Fruit fly (Drosophila melanogaster) whole organism, embryonic: ENCODE measurements around the gene trk.

Experiments
- Awh ChIP-seq: fragments of 200-800 bp; sonication (Bioruptor generic); IDR thresholded peaks from 2 replicates; pipeline ENCODE4, ENCODE4 v1.3.6; 2022; ENCODE audit warnings: missing biosample characterization, missing genetic modification characterization
- CG10209 ChIP-seq: fragments of 200-800 bp; sonication (Bioruptor generic); optimal IDR thresholded peaks from 3 replicates; lab custom pipeline; 2017; ENCODE audit warnings: missing biosample characterization, mild to moderate bottlenecking, missing genetic modification characterization, missing genetic modification reagents
- CG10267 ChIP-seq: fragments of 200-800 bp; sonication (Bioruptor generic); optimal IDR thresholded peaks from 2 replicates; lab custom pipeline; 2018; ENCODE audit warnings: missing biosample characterization, mild to moderate bottlenecking, missing genetic modification characterization, moderate library complexity
- CG10321 ChIP-seq: fragments of 200-800 bp; sonication (Bioruptor generic); IDR thresholded peaks from 2 replicates; pipeline ENCODE4 v1.3.6; 2022; ENCODE audit warnings: missing biosample characterization, missing genetic modification characterization
- CG10366 ChIP-seq: fragments of 200-800 bp; sonication (Bioruptor generic); IDR thresholded peaks from 2 replicates; pipeline ENCODE4 v1.3.6; 2022; ENCODE audit warnings: missing biosample characterization, missing genetic modification characterization
- CG11093 ChIP-seq: fragments of 200-800 bp; sonication (Bioruptor generic); IDR thresholded peaks from 3 replicates; pipeline ENCODE4 v1.3.6; 2022; ENCODE audit warnings: missing biosample characterization, missing genetic modification characterization
- CG11723 ChIP-seq: fragments of 200-800 bp; sonication (Bioruptor generic); optimal IDR thresholded peaks from 2 replicates; lab custom pipeline; 2017; ENCODE audit warnings: missing biosample characterization, mild to moderate bottlenecking, missing genetic modification characterization
- CG14710 ChIP-seq: fragments of 200-800 bp; sonication (Bioruptor generic); optimal IDR thresholded peaks from 3 replicates; lab custom pipeline; 2019; ENCODE audit warnings: missing biosample characterization, mild to moderate bottlenecking, missing genetic modification characterization, moderate library complexity
- CG15479 ChIP-seq: fragments of 200-800 bp; sonication (Bioruptor generic); optimal IDR thresholded peaks from 3 replicates; lab custom pipeline; 2019; ENCODE audit warnings: missing biosample characterization, mild to moderate bottlenecking, missing genetic modification characterization, moderate library complexity
- CG15601 ChIP-seq: fragments of 200-800 bp; sonication (Bioruptor generic); optimal IDR thresholded peaks from 3 replicates; lab custom pipeline; 2019; ENCODE audit warnings: missing biosample characterization, mild to moderate bottlenecking, missing genetic modification characterization, moderate library complexity
- CG1602 ChIP-seq: fragments of 200-800 bp; sonication (Bioruptor generic); optimal IDR thresholded peaks from 3 replicates; lab custom pipeline; 2016; ENCODE audit warnings: missing biosample characterization, missing genetic modification characterization
- CG16813 ChIP-seq: fragments of 200-800 bp; sonication (Bioruptor generic); IDR thresholded peaks from 3 replicates; pipeline ENCODE4 v1.3.6; 2022; ENCODE audit warnings: missing biosample characterization, missing genetic modification characterization; ENCODE audit not compliant: partially characterized antibody
- CG4617 ChIP-seq: fragments of 200-800 bp; sonication (Bioruptor generic); optimal IDR thresholded peaks from 3 replicates; lab custom pipeline; 2016; ENCODE audit warnings: missing biosample characterization, missing genetic modification characterization, borderline replicate concordance
- CG4820 ChIP-seq: fragments of 200-800 bp; sonication (Bioruptor generic); optimal IDR thresholded peaks from 3 replicates; lab custom pipeline; 2016; ENCODE audit warnings: missing biosample characterization, missing genetic modification characterization
- CG7357 ChIP-seq: fragments of 200-800 bp; sonication (Bioruptor generic); IDR thresholded peaks from 3 replicates; pipeline ENCODE4 v1.3.6; 2022; ENCODE audit warnings: missing biosample characterization, missing genetic modification characterization
- CG8944 ChIP-seq: fragments of 200-800 bp; sonication (Bioruptor generic); optimal IDR thresholded peaks from 3 replicates; lab custom pipeline; 2016; ENCODE audit warnings: missing biosample characterization, missing genetic modification characterization
- D19B ChIP-seq: fragments of 200-800 bp; sonication (Bioruptor generic); optimal IDR thresholded peaks from 2 replicates; lab custom pipeline; 2017; ENCODE audit warnings: missing biosample characterization, mild to moderate bottlenecking, missing genetic modification characterization
- Dip2 ChIP-seq: fragments of 200-800 bp; sonication (Bioruptor generic); IDR thresholded peaks from 2 replicates; pipeline ENCODE4 v1.3.6; 2022; ENCODE audit warnings: missing biosample characterization, missing genetic modification characterization
- Dll ChIP-seq: fragments of 200-800 bp; sonication (Bioruptor generic); IDR thresholded peaks from 4 replicates; pipeline ENCODE4 v1.3.6; 2022; ENCODE audit warnings: missing biosample characterization, missing genetic modification characterization; ENCODE audit not compliant: partially characterized antibody
- Fer3 ChIP-seq: fragments of 200-800 bp; sonication (Bioruptor generic); optimal IDR thresholded peaks from 2 replicates; lab custom pipeline; 2018; ENCODE audit warnings: missing biosample characterization, mild to moderate bottlenecking, missing genetic modification characterization, moderate library complexity
- Gsc ChIP-seq: fragments of 200-800 bp; sonication (Bioruptor generic); IDR thresholded peaks from 2 replicates; pipeline ENCODE4 v1.3.6; 2022; ENCODE audit warnings: missing biosample characterization, missing genetic modification characterization
- HHEX ChIP-seq: fragments of 200-800 bp; sonication (Bioruptor generic); optimal IDR thresholded peaks from 3 replicates; lab custom pipeline; 2017; ENCODE audit warnings: missing biosample characterization, mild to moderate bottlenecking, missing genetic modification characterization, missing genetic modification reagents
- HmgZ ChIP-seq: fragments of 200-800 bp; sonication (Bioruptor generic); optimal IDR thresholded peaks from 2 replicates; lab custom pipeline; 2018; ENCODE audit warnings: missing biosample characterization, mild to moderate bottlenecking, missing genetic modification characterization
- Hr39 ChIP-seq: fragments of >200 bp; optimal IDR thresholded peaks from 2 replicates; lab custom pipeline; 2017
- Hr51 ChIP-seq, 2 experiments: fragments of 200-800 bp; sonication (Bioruptor generic); optimal IDR thresholded peaks; 2 replicates in 1 of 2; 3 replicates in 1 of 2; lab custom pipeline; 2016 to 2018; ENCODE audit warnings: missing biosample characterization in 2 of 2, missing genetic modification characterization in 2 of 2, mild to moderate bottlenecking in 1 of 2, moderate library complexity in 1 of 2
- MBD-R2 ChIP-seq: fragments of 200-800 bp; sonication (Bioruptor generic); IDR thresholded peaks from 2 replicates; pipeline ENCODE4 v1.3.6; 2022; ENCODE audit warnings: missing biosample characterization, missing genetic modification characterization
- Med ChIP-seq: fragments of 200-800 bp; sonication (Bioruptor generic); peaks from one replicate; lab custom pipeline; 2016; ENCODE audit warnings: missing biosample characterization, missing genetic modification characterization, mild to moderate bottlenecking, inconsistent platforms, moderate library complexity
- Sin3A ChIP-seq: fragments of >200 bp; optimal IDR thresholded peaks from 2 replicates; lab custom pipeline; 2018
- ara ChIP-seq: fragments of 200-800 bp; sonication (Bioruptor generic); IDR thresholded peaks from 2 replicates; pipeline ENCODE4 v1.3.6; 2022; ENCODE audit warnings: missing biosample characterization, missing genetic modification characterization
- ase ChIP-seq: fragments of 200-800 bp; sonication (Bioruptor generic); IDR thresholded peaks from 3 replicates; pipeline ENCODE4 v1.3.6; 2022; ENCODE audit warnings: missing biosample characterization, missing genetic modification characterization
- az2 ChIP-seq: fragments of 200-800 bp; sonication (Bioruptor generic); optimal IDR thresholded peaks from 3 replicates; lab custom pipeline; 2016; ENCODE audit warnings: missing biosample characterization, missing genetic modification characterization
- bbx ChIP-seq: fragments of 200-800 bp; sonication (Bioruptor generic); IDR thresholded peaks from 2 replicates; pipeline ENCODE4 v1.3.6; 2022; ENCODE audit warnings: missing biosample characterization, missing genetic modification characterization; ENCODE audit not compliant: partially characterized antibody
- dm ChIP-seq: fragments of 200-800 bp; sonication (Bioruptor generic); optimal IDR thresholded peaks from 3 replicates; lab custom pipeline; 2016; ENCODE audit warnings: missing biosample characterization, missing genetic modification characterization
- dmrt99B ChIP-seq: fragments of 200-800 bp; sonication (Bioruptor generic); optimal IDR thresholded peaks from 2 replicates; lab custom pipeline; 2018; ENCODE audit warnings: missing biosample characterization, mild to moderate bottlenecking, missing genetic modification characterization, moderate library complexity
- hbn ChIP-seq: fragments of 200-800 bp; sonication (Bioruptor generic); IDR thresholded peaks from 2 replicates; pipeline ENCODE4 v1.3.6; 2022; ENCODE audit warnings: missing biosample characterization, missing genetic modification characterization; ENCODE audit not compliant: partially characterized antibody
- jing ChIP-seq: fragments of 200-800 bp; sonication (Bioruptor generic); optimal IDR thresholded peaks from 2 replicates; lab custom pipeline; 2018; ENCODE audit warnings: missing biosample characterization, mild to moderate bottlenecking, missing genetic modification characterization
- knrl ChIP-seq: fragments of 200-800 bp; sonication (Bioruptor generic); IDR thresholded peaks from 3 replicates; pipeline ENCODE4 v1.3.6; 2022; ENCODE audit warnings: missing biosample characterization, missing genetic modification characterization; ENCODE audit not compliant: partially characterized antibody
- nmo ChIP-seq: fragments of 200-800 bp; sonication (Bioruptor generic); optimal IDR thresholded peaks from 2 replicates; lab custom pipeline; 2018; ENCODE audit warnings: missing biosample characterization, mild to moderate bottlenecking, missing genetic modification characterization, moderate library complexity
- pfk ChIP-seq: fragments of 200-800 bp; sonication (Bioruptor generic); optimal IDR thresholded peaks from 2 replicates; lab custom pipeline; 2018; ENCODE audit warnings: missing biosample characterization, mild to moderate bottlenecking, missing genetic modification characterization, moderate library complexity
- phol ChIP-seq: fragments of 200-800 bp; sonication (Bioruptor generic); optimal IDR thresholded peaks from 3 replicates; lab custom pipeline; 2018; ENCODE audit warnings: missing biosample characterization, mild to moderate bottlenecking, missing genetic modification characterization, moderate library complexity
- pum ChIP-seq: fragments of 200-800 bp; sonication (Bioruptor generic); optimal IDR thresholded peaks from 2 replicates; lab custom pipeline; 2016; ENCODE audit warnings: missing biosample characterization, missing genetic modification characterization
- row ChIP-seq: fragments of 200-800 bp; sonication (Bioruptor generic); IDR thresholded peaks from 3 replicates; pipeline ENCODE4 v1.3.6; 2022; ENCODE audit warnings: missing biosample characterization, missing genetic modification characterization
- shn ChIP-seq: fragments of 200-800 bp; sonication (Bioruptor generic); optimal IDR thresholded peaks from 3 replicates; lab custom pipeline; 2016; ENCODE audit warnings: missing biosample characterization, missing genetic modification characterization
- sisA ChIP-seq: fragments of 200-800 bp; sonication (Bioruptor generic); IDR thresholded peaks from 2 replicates; pipeline ENCODE4 v1.3.6; 2022; ENCODE audit warnings: missing biosample characterization, missing genetic modification characterization
- slbo ChIP-seq: fragments of 200-800 bp; sonication (Bioruptor generic); IDR thresholded peaks from 2 replicates; pipeline ENCODE4 v1.3.6; 2022; ENCODE audit warnings: missing biosample characterization, missing genetic modification characterization
- ssp ChIP-seq: fragments of 200-800 bp; sonication (Bioruptor generic); IDR thresholded peaks from 2 replicates; pipeline ENCODE4 v1.3.6; 2022; ENCODE audit warnings: missing biosample characterization, missing genetic modification characterization
- tll ChIP-seq, 2 experiments: fragments of 200-800 bp in 1 of 2; fragments of >200 bp in 1 of 2; sonication (Bioruptor generic) in 1 of 2; optimal IDR thresholded peaks; 2 replicates each; lab custom pipeline; 2017 to 2019; ENCODE audit warnings: missing biosample characterization in 2 of 2, missing genetic modification characterization in 2 of 2, mild to moderate bottlenecking in 1 of 2, moderate library complexity in 1 of 2
- unc-4 ChIP-seq: fragments of 200-800 bp; sonication (Bioruptor generic); IDR thresholded peaks from 2 replicates; pipeline ENCODE4 v1.3.6; 2022; ENCODE audit warnings: missing biosample characterization, missing genetic modification characterization; ENCODE audit not compliant: partially characterized antibody
- wek ChIP-seq: fragments of 200-800 bp; sonication (Bioruptor generic); optimal IDR thresholded peaks from 3 replicates; lab custom pipeline; 2018; ENCODE audit warnings: missing biosample characterization, mild to moderate bottlenecking, missing genetic modification characterization, moderate library complexity

Gene trk

dm6 chr2L:10232152-10232816 is 39.8 kb downstream of the trk start, which contains the start of gene eEF1delta (continued):
- peak; percentile 91 for TF ChIP-seq pfk (GFP tag; lab: Kevin White, UChicago)
- TF ChIP-seq hbn = peak; percentile 14; the same call in 1 of the 2 replicates
- TF ChIP-seq dmrt99B = no peak
- no peak for TF ChIP-seq CG10267
- no peak for TF ChIP-seq D19B (GFP tag; lab: Kevin White, UChicago)
- peak; percentile 45 for TF ChIP-seq dm
- TF ChIP-seq Dip2 (GFP tag; lab: Robert Waterston, UW) = no peak
- no peak for TF ChIP-seq wek (GFP tag; lab: Kevin White, UChicago)
- TF ChIP-seq Hr51 (GFP tag; optimal IDR thresholded peaks at IDR 0.05; lab: Kevin White, UChicago) = no peak
- TF ChIP-seq slbo (GFP tag; lab: Robert Waterston, UW) = peak; percentile 21; the same call in 1 of the 2 replicates
- TF ChIP-seq CG14710 = no peak
- TF ChIP-seq Awh (GFP tag; lab: Robert Waterston, UW) = no peak
- no peak for TF ChIP-seq CG1602 (GFP tag; lab: Kevin White, UChicago)
- TF ChIP-seq CG8944 (GFP tag; lab: Kevin White, UChicago) = no peak
- TF ChIP-seq Gsc (GFP tag; lab: Robert Waterston, UW) = no peak
- peak; percentile 54 for TF ChIP-seq CG4617 (GFP tag; lab: Kevin White, UChicago)
- TF ChIP-seq bbx (GFP tag; lab: Robert Waterston, UW) = peak; percentile 51; the same call in 1 of the 2 replicates
- TF ChIP-seq CG10209 (GFP tag; lab: Kevin White, UChicago) = no peak
- TF ChIP-seq shn (GFP tag; lab: Kevin White, UChicago) = no peak
- no peak for TF ChIP-seq unc-4 (GFP tag; lab: Robert Waterston, UW)
- TF ChIP-seq CG4820 (GFP tag; lab: Kevin White, UChicago) = no peak
- TF ChIP-seq CG11093 (GFP tag; lab: Robert Waterston, UW) = no peak
- no peak for TF ChIP-seq HHEX (GFP tag; lab: Kevin White, UChicago)
- no peak for TF ChIP-seq ase (GFP tag; lab: Robert Waterston, UW)
- no peak for TF ChIP-seq ara
- peak in 1 of 2 experiments; percentile 84 for TF ChIP-seq tll (GFP tag; optimal IDR thresholded peaks at IDR 0.05; lab: Kevin White, UChicago)
- peak; percentile 45 for TF ChIP-seq CG15479 (GFP tag; lab: Kevin White, UChicago)
- TF ChIP-seq az2 = no peak
- no peak for TF ChIP-seq sisA (GFP tag; lab: Robert Waterston, UW)
- peak; percentile 44 for TF ChIP-seq phol (tag; lab: Kevin White, UChicago)
- no peak for TF ChIP-seq Hr39
- peak; percentile 53; the same call in 1 of the 2 replicates for TF ChIP-seq MBD-R2 (GFP tag; lab: Robert Waterston, UW)
- no peak for TF ChIP-seq CG15601 (tag; lab: Kevin White, UChicago)
- TF ChIP-seq Fer3 (tag; lab: Kevin White, UChicago) = no peak
- TF ChIP-seq CG10366 (GFP tag; lab: Robert Waterston, UW) = no peak
- TF ChIP-seq knrl (GFP tag; lab: Robert Waterston, UW) = 0 out of 3 replicates have a peak, but pooled peaks have one; percentile 25
- TF ChIP-seq CG7357 (GFP tag; lab: Robert Waterston, UW) = peak; percentile 84
- TF ChIP-seq CG11723 = peak; percentile 55
- peak; percentile 18 for TF ChIP-seq Sin3A (lab: Kevin White, UChicago)
- peak; percentile 14 for TF ChIP-seq nmo (GFP tag; lab: Kevin White, UChicago)
- 0 out of 4 replicates have a peak, but pooled peaks have one; percentile 21 for TF ChIP-seq Dll (GFP tag; lab: Robert Waterston, UW)
- peak; percentile 93 for TF ChIP-seq ssp (GFP tag; lab: Robert Waterston, UW)
- peak; percentile 55 for TF ChIP-seq Med (GFP tag; lab: Kevin White, UChicago)
- no peak for TF ChIP-seq pum (GFP tag; lab: Kevin White, UChicago)
- TF ChIP-seq row (GFP tag; lab: Robert Waterston, UW) = peak; percentile 68
- no peak for TF ChIP-seq CG10321 (GFP tag; lab: Robert Waterston, UW)
- no peak for TF ChIP-seq HmgZ (tag; lab: Kevin White, UChicago)
- TF ChIP-seq CG16813 (GFP tag; lab: Robert Waterston, UW) = peak; percentile 51; the same call in 2 of the 3 replicates
- no peak for TF ChIP-seq jing (GFP tag; lab: Kevin White, UChicago)
